Worm (Caenorhabditis elegans): ENCODE results near the gene ins-13.

Gene ins-13

DNA sequence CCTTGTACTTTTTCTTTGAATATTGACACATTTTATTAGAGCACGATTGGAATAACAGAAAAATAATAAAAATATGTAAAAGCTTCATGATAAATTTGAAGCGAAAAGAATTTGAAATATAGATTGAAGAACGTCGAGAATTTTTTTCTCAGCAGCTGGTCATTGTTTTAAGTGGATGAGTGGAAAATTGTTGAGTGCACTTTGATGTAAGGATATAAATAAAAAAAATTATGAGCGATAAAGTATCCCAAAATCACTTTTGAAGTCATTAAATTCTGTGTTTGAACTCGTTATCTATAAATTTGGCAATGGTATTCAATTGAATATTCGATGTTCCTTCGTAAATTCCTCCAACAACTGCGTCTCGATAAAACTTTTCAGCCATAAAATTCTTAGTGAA lies at the start of gene ins-13:
ins-13 (minus strand) TSS at position 101 of the 400 bp plus-strand sequence.
- TF ChIP-seq ceh-31 (tag; optimal IDR thresholded peaks at IDR 0.05) (no peak), nhr-232 (tag; optimal IDR thresholded peaks at IDR 0.05) (no peak), ceh-19 (GFP tag; optimal IDR thresholded peaks at IDR 0.05) (no peak), K02D7.2 (tag; optimal IDR thresholded peaks at IDR 0.05) (no peak), fkh-6 (tag; optimal IDR thresholded peaks at IDR 0.05) (no peak), pax-1 (tag; optimal IDR thresholded peaks at IDR 0.05) (no peak)

DNA sequence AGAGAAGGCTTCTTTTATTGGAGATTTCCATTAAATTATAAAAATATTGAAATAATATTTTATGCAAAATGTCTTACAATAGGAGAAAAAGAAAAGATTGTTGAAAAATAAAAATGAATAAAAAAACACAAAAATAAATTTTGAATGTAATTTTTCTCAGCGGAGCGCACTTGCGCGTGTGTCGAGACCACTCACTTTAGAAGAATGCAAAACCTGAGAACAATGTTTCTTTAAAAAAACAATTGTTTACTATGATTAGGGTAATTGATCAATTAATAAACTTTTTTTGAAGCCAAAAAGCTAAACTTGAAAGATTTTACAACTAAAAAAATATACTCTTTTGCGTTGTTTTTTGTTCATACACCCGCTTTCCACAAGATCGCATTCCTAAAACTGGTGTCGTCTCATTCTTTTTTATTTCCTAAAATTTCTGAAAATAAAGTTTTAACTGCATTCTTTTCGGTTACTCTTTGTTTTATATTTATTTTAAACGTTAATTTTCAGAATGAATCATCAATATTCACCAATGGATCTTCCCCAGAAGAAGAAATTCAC lies 49.6 kb upstream of the ins-13 start, which contains the start of gene ttc-4:
ttc-4 (plus strand) TSS at position 505 of the 555 bp plus-strand sequence.
- TF ChIP-seq pros-1 (tag; optimal IDR thresholded peaks at IDR 0.05) (no peak), ceh-24 (tag; optimal IDR thresholded peaks at IDR 0.05) (no peak), elt-4 (tag; optimal IDR thresholded peaks at IDR 0.05) (no peak), pqm-1 (tag; optimal IDR thresholded peaks at IDR 0.05) (no peak), ttx-3 (tag; optimal IDR thresholded peaks at IDR 0.05) (no peak), Y22D7AL.16 (tag; optimal IDR thresholded peaks at IDR 0.05) (no peak), nhr-11 (tag; optimal IDR thresholded peaks at IDR 0.05) (no peak), sox-4 (tag; optimal IDR thresholded peaks at IDR 0.05) (no peak), madf-2 (tag; optimal IDR thresholded peaks at IDR 0.05) (no peak), syd-9 (tag; optimal IDR thresholded peaks at IDR 0.05) (no peak), C38D4.7 (GFP tag; optimal IDR thresholded peaks at IDR 0.05) (no peak), pha-2 (tag; optimal IDR thresholded peaks at IDR 0.05) (no peak), tbx-7 (tag; optimal IDR thresholded peaks at IDR 0.05) (peak; percentile 8), ceh-18 (tag; optimal IDR thresholded peaks at IDR 0.05) (no peak), unc-86 (tag; optimal IDR thresholded peaks at IDR 0.05) (peak; percentile 29), pat-9 (tag; optimal IDR thresholded peaks at IDR 0.05) (no peak), ceh-30 (tag; optimal IDR thresholded peaks at IDR 0.05) (no peak), lim-6 (tag; optimal IDR thresholded peaks at IDR 0.05) (peak; percentile 27), gmeb-2 (tag; optimal IDR thresholded peaks at IDR 0.05) (no peak), K02D7.2 (tag; optimal IDR thresholded peaks at IDR 0.05) (no peak), sdc-2 (tag; optimal IDR thresholded peaks at IDR 0.05) (no peak), unc-42 (tag; optimal IDR thresholded peaks at IDR 0.05) (peak; percentile 64), unc-55 (GFP tag; optimal IDR thresholded peaks at IDR 0.05) (no peak), ceh-45 (GFP tag; IDR thresholded peaks at IDR 0.05) (no peak), ceh-14 (tag; optimal IDR thresholded peaks at IDR 0.05) (peak; percentile 52), zip-5 (tag; optimal IDR thresholded peaks at IDR 0.05) (peak; percentile 71), hlh-8 (tag; optimal IDR thresholded peaks at IDR 0.05) (peak; percentile 58), eyg-1 (tag; optimal IDR thresholded peaks at IDR 0.05) (no peak), ets-4 (tag; optimal IDR thresholded peaks at IDR 0.05) (peak; percentile 56), dmd-4 (tag; optimal IDR thresholded peaks at IDR 0.05; ENCODE audit: borderline replicate concordance) (no peak), npax-4 (tag; optimal IDR thresholded peaks at IDR 0.05) (no peak), fax-1 (tag; optimal IDR thresholded peaks at IDR 0.05) (peak; percentile 8), che-1 (tag; optimal IDR thresholded peaks at IDR 0.05) (no peak), tbx-2 (tag; optimal IDR thresholded peaks at IDR 0.05) (peak; percentile 80), C08G9.2 (tag; optimal IDR thresholded peaks at IDR 0.05) (peak; percentile 71), elt-2 (tag; optimal IDR thresholded peaks at IDR 0.05) (peak; percentile 90), hlh-30 (tag; optimal IDR thresholded peaks at IDR 0.05; ENCODE audit: insufficient read depth) (no peak), rnt-1 (tag; optimal IDR thresholded peaks at IDR 0.05) (peak; percentile 33), ceh-9 (tag; optimal IDR thresholded peaks at IDR 0.05) (no peak), pax-1 (tag; optimal IDR thresholded peaks at IDR 0.05) (no peak), ceh-22 (tag; optimal IDR thresholded peaks at IDR 0.05) (no peak), odd-2 (tag; optimal IDR thresholded peaks at IDR 0.05) (no peak), hlh-15 (tag; optimal IDR thresholded peaks at IDR 0.05) (no peak), F13H6.1 (tag; optimal IDR thresholded peaks at IDR 0.05) (peak; percentile 54), fkh-10 (GFP tag; optimal IDR thresholded peaks at IDR 0.05) (no peak), ztf-16 (tag; optimal IDR thresholded peaks at IDR 0.05) (no peak), ceh-6 (GFP tag; optimal IDR thresholded peaks at IDR 0.05) (no peak), ama-1 (optimal IDR thresholded peaks at IDR 0.05) (no peak), ref-2 (tag; optimal IDR thresholded peaks at IDR 0.05) (peak; percentile 5)
